Worm (Caenorhabditis elegans): Measurements from ENCODE around the gene C50E3.6.

DNA sequence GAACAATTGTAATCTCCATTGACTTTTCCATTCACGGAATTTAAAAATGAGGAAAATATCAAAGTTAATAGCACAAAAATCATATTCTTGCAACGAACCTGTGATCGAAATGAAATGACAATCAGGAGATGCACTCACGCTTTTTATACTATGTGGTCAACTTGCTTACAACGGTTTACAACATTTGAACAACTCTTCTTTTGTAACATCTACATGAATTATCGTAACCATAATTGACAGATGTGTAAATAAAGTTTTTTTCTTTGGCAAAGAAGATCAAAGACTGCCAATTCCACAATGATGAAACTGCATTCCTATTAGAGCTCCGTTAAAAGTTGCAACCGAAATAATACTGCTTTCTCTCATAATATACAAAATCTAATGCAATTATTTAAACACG, 49.4 kb upstream of the C50E3.6 start, which contains the start of gene F07C4.10:
- no peak for TF ChIP-seq ama-1 (optimal IDR thresholded peaks at IDR 0.05)
- TF ChIP-seq mdl-1 (tag; optimal IDR thresholded peaks at IDR 0.05) = no peak
- no peak for TF ChIP-seq pqm-1 (tag; optimal IDR thresholded peaks at IDR 0.05)
- TF ChIP-seq egl-27 (tag; optimal IDR thresholded peaks at IDR 0.05) = no peak
- no peak for TF ChIP-seq fkh-10 (GFP tag; optimal IDR thresholded peaks at IDR 0.05)
- TF ChIP-seq nhr-28 (tag; optimal IDR thresholded peaks at IDR 0.05) = no peak
- no peak for TF ChIP-seq mml-1 (tag; optimal IDR thresholded peaks at IDR 0.05)
- TF ChIP-seq nhr-76 (tag; optimal IDR thresholded peaks at IDR 0.05) = no peak
- no peak for TF ChIP-seq nhr-77 (tag; optimal IDR thresholded peaks at IDR 0.05)
- TF ChIP-seq pha-4 (tag; optimal IDR thresholded peaks at IDR 0.05) = no peak
- TF ChIP-seq unc-62 (GFP tag; optimal IDR thresholded peaks at IDR 0.05) = no peak
- TF ChIP-seq snpc-4 (tag; optimal IDR thresholded peaks at IDR 0.05) = no peak
- TF ChIP-seq unc-39 (tag; optimal IDR thresholded peaks at IDR 0.05) = no peak

Measured in whole organism, L3 larva.